Fruit fly (Drosophila melanogaster) whole organism: ENCODE measurements around the gene wake.

Experiments
- CG8478 ChIP-seq: fragments of >200 bp; optimal IDR thresholded peaks from 2 replicates; lab custom pipeline; 2018; ENCODE audit warnings: inconsistent platforms
- Dll ChIP-seq: fragments of >200 bp; optimal IDR thresholded peaks from 2 replicates; lab custom pipeline; 2017
- EcR ChIP-seq, 2 experiments: fragments of >200 bp; optimal IDR thresholded peaks; 2 replicates each; lab custom pipeline; 2017; ENCODE audit warnings: missing biosample characterization in 2 of 2, missing genetic modification characterization in 2 of 2, missing genetic modification reagents in 2 of 2
- pan ChIP-seq: fragments of >200 bp; optimal IDR thresholded peaks from 2 replicates; lab custom pipeline; 2017
- psq ChIP-seq: fragments of >200 bp; optimal IDR thresholded peaks from 2 replicates; lab custom pipeline; 2017
- usp ChIP-seq: fragments of >200 bp; optimal IDR thresholded peaks from 2 replicates; lab custom pipeline; 2017; ENCODE audit warnings: missing biosample characterization, missing genetic modification characterization, mixed read lengths

The wake gene

DNA sequence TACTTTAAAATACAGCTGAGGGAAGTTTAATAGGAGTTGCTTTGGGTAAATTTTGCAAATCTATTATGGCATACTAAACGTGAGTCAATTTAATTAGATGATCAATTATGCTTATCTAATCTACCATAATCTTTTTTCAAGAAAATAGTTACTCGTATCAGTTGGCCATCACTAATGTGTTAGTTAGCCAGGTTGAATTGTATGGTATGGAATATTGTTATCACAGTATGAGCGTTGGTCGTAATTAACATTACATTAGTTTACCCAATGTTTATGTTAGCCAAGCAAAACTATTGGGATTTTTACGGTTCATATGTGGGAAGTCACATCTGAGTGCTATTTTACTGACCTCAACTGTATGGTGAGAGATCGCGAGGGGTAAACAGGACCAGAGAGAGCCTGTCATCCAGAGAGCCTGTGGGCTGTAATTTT, 33.9 kb downstream of the wake start:
- TF ChIP-seq CG8478 (lab: Kevin White, UChicago), result no peak
- TF ChIP-seq psq (lab: Kevin White, UChicago), result no peak
- no peak for TF ChIP-seq pan (lab: Kevin White, UChicago)
- TF ChIP-seq usp, result no peak
- TF ChIP-seq EcR (GFP tag; optimal IDR thresholded peaks at IDR 0.05; lab: Kevin White, UChicago), result no peak
- no peak for TF ChIP-seq Dll

DNA sequence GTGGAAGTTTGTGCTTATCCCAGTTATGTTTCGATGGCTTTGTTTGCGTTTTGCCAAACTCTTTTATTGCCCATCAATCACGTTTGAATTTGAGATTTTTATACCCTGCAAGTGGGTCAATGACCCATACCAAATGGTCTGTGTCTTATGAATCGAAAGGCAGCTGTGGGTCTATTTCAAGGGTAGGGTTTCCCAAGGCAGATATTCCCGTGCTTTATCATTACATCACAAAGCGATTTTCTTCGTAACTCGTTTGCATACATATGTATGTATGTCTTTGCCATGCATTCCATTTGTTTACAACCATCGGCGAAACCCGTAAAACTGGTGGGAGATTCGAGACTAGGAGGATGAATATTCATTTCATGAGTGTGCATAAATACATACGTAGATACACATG, 35.8 kb downstream of the wake start:
- TF ChIP-seq Dll, result no peak
- no peak for TF ChIP-seq pan (lab: Kevin White, UChicago)
- TF ChIP-seq CG8478 (lab: Kevin White, UChicago), result no peak
- TF ChIP-seq usp, result no peak
- TF ChIP-seq EcR (GFP tag; optimal IDR thresholded peaks at IDR 0.05; lab: Kevin White, UChicago), result no peak
- TF ChIP-seq psq (lab: Kevin White, UChicago), result no peak

DNA sequence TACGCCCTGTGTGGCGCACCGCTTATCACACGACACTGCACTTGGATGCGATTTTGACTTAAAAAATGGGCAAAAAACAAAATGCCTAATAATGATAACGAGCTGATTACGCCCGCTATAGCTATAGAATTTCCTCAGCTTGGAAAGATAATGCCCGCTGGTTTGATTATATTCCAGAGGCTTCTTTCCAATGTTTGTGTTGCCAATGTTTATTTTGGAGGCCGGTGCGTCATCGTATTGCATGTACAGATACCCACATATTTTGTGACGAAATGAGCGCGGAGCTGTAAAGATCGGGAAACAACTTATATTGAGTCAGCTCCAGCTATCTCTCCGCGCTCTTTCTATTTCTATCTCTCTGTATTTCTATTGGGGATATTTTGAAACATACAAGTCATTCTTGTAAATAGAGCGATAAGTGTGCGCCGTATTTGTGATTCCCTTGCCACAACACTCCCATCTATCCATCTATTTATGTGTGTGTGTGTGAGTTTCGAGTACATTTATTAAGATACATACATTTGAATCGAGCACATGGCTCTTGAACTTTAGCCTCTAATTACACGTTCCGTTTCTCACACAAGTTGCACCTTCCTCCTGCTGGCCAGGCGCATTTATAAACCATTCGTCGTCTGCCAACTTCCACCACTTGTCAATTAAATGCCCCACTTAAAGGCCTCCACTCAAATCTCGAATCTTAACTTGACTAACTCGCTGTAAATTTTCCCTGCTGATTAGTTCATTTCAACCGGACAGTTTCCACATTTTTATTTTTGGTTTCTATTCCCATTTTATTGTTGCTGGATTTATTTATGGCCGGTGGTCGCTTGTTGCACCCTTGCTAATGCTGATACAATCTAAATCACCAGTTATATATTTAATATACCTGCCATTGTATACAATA, 44.7 kb downstream of the wake start:
- TF ChIP-seq pan (lab: Kevin White, UChicago) (no peak), CG8478 (lab: Kevin White, UChicago) (no peak)

DNA sequence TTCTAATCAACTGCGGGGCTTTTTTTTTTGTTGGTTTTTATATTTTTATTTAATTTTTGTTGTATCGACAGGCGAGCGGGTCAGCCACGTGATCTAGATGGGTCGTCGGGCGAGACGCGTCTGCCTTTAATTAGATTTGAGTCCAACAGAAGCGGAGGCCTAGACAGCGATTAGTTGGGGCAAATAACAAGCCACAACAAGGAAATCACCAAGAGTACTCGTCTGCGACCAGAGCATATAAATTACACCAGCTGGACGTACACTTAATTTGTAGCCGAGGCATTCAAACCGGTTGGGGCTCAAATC, 45.3 kb downstream of the wake start:
- TF ChIP-seq usp (no peak), Dll (no peak), pan (lab: Kevin White, UChicago) (no peak), psq (lab: Kevin White, UChicago) (no peak), CG8478 (lab: Kevin White, UChicago) (no peak), EcR (GFP tag; optimal IDR thresholded peaks at IDR 0.05; lab: Kevin White, UChicago) (no peak)

DNA sequence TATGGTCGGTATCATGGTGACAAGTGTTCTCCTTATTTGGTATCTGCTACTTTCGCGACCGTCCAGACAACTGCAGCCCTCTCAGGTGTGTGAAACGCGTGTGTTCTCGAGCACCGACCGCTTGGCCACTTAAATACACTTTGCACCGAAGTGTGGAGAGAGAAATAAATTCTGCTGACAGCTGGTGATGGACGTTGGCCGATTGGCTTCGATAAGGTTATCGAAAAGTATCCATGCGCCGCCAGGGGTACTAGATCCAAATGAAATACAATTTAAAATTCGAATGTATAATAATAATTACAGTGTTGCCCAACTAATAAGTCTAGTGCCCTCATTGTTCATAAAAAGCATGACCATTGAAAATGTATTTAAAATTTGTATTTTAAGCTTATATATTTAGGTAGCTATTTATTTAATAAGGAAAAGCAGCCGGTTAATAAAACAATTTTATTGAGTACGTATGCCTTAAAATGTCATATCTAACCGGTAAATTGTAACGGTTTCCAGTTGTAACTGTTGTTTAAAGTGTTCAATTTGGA, 46.8 kb downstream of the wake start, which contains the start of the genes Gclm and CG17625:
Gclm (minus strand) TSS at position 175 of the 539 bp plus-strand sequence.
CG17625 (plus strand) TSS at position 514 of the 539 bp plus-strand sequence.
- TF ChIP-seq CG8478 (lab: Kevin White, UChicago) (no peak), Dll (no peak), EcR (GFP tag; optimal IDR thresholded peaks at IDR 0.05; lab: Kevin White, UChicago) (no peak), psq (lab: Kevin White, UChicago) (no peak), usp (no peak), pan (lab: Kevin White, UChicago) (no peak)

DNA sequence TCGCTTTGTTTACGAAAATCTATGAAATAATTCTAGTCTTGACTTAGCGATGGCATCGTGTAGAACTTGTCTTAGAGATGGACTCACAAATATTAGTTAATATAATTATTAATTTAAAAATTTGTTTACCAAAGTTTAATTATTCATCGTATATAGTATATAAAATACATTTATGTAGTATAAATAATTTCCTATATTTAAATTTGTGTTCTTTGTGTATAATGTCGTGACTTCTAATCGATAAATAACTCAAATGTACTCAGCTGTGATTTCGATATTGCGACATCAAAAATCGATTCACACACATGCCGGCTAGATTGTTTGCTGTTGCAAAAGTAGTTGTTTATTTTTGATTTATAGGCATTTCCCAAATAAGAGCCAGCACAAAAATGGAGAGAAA, 50.7 kb downstream of the wake start, which contains the start of the genes wfs1 and Nup133:
wfs1 (minus strand) TSS at position 70 of the 400 bp plus-strand sequence.
Nup133 (plus strand) TSS at position 297 of the 400 bp plus-strand sequence.
- no peak for TF ChIP-seq Dll
- TF ChIP-seq psq (lab: Kevin White, UChicago), result no peak
- TF ChIP-seq usp, result no peak
- no peak for TF ChIP-seq CG8478 (lab: Kevin White, UChicago)
- no peak for TF ChIP-seq EcR (GFP tag; optimal IDR thresholded peaks at IDR 0.05; lab: Kevin White, UChicago)
- no peak for TF ChIP-seq pan (lab: Kevin White, UChicago)

DNA sequence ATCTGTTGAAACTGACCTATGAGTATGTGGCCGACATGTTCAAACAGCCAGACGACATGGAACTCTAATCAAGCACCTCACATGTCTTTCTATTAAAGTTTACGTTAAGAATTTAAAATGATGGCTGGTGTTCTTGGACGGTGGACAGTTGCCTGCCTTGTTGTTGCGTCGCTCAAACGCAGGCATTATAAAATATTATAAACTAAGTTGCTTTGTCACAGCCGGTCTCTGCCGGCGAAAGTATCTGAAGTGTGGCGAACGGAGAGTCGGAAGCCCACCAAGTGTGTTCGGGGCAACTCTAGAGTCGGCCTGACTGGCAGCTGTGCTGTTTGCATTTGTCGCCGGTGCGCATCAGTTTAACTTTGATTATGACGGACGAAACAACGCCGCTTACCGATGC, 55.1 kb downstream of the wake start, which contains the start of gene cd:
cd (plus strand) TSS at position 301 of the 400 bp plus-strand sequence.
- TF ChIP-seq CG8478 (lab: Kevin White, UChicago) (no peak), EcR (GFP tag; optimal IDR thresholded peaks at IDR 0.05; lab: Kevin White, UChicago) (no peak), pan (lab: Kevin White, UChicago) (no peak), psq (lab: Kevin White, UChicago) (no peak), usp (no peak), Dll (no peak)

DNA sequence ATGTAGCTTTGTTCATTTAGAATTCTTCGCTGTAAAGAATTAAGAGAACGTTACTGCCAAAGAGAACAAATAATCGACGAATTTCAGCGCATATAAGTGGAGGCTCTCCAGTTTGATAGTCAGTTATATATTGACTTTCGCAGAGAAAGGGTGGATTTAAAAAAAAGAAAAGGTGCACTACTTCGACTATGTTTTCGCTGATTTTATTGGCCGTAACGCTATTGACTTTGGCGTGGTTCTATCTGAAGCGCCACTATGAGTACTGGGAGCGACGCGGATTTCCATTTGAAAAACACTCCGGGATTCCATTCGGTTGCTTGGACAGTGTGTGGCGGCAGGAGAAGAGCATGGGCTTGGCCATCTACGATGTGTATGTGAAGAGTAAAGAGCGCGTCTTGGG, 58.6 kb downstream of the wake start, which contains the start of gene Cyp6d4:
Cyp6d4 (plus strand) TSS at position 112 of the 400 bp plus-strand sequence.
- TF ChIP-seq Dll (no peak), EcR (GFP tag; optimal IDR thresholded peaks at IDR 0.05; lab: Kevin White, UChicago) (no peak), CG8478 (lab: Kevin White, UChicago) (no peak), psq (lab: Kevin White, UChicago) (no peak), usp (no peak), pan (lab: Kevin White, UChicago) (no peak)

DNA sequence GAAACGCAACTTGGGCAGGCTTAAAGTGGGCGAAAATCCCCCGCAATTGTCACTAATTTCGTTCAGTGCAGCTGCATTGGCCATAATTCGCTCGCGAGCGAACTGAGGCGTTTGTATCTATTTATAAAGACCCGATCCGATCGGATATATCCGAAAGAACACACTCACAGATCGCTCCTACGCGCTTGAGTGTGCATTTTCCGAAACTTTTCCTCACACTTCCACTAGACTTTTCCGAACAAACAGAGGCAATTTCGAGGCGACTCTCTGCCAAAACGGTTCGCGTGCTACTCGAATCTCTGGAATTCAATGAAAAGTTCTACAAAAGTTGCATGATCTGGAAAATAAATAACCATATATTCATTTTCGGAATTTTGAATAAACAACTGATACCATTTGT, 62.2 kb downstream of the wake start, which contains the start of the genes CG6972 and CCAP:
CG6972 (plus strand) TSS at position 215 of the 400 bp plus-strand sequence.
CCAP (minus strand) TSS at position 292 of the 400 bp plus-strand sequence.
- TF ChIP-seq usp (no peak), psq (lab: Kevin White, UChicago) (no peak), pan (lab: Kevin White, UChicago) (no peak), Dll (no peak), EcR (GFP tag; optimal IDR thresholded peaks at IDR 0.05; lab: Kevin White, UChicago) (no peak), CG8478 (lab: Kevin White, UChicago) (no peak)

DNA sequence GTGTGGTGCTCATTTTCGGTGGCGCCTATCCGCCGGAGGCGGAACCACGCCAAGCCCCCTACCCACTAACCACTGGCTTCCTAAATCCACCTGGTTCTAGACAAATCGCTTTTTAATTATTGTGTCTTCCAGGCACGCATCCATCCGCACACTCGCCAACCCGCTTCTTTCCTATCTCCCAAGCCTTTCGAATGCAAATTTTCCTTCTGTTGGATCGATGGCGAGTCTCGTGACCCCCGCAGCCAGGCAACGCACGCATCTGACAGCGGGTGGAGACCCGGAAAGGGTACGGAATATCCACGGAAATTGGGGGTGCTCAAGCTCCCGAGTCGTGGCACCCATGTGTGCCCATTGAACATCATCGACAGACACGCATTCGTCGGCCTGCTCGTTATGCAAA, 67.6 kb downstream of the wake start, which contains the start of gene CG13842:
CG13842 (minus strand) TSS at position 101 of the 400 bp plus-strand sequence.
- TF ChIP-seq psq (lab: Kevin White, UChicago) (no peak), pan (lab: Kevin White, UChicago) (no peak), EcR (GFP tag; optimal IDR thresholded peaks at IDR 0.05; lab: Kevin White, UChicago) (no peak), usp (no peak), Dll (no peak), CG8478 (lab: Kevin White, UChicago) (no peak)

DNA sequence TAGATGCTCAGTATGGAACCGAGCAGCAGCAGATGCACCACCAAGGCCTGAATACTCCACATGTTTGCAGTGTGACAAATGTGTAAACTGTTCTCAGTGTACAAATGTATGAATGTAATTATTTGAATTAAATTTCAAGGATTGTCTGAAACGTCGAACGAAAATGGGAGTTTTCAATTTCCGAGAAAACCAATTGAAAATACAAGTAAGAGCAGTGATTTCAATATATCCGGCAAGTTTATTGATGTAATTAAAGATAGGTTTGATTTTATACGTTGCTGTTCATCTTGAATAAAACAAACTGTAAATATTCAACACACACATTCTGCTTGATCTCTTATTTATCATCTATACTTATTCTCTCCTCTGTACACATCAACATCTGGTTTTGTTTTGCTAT, 71.1 kb downstream of the wake start, which contains the start of gene CG4907:
CG4907 (minus strand) TSS at position 101 of the 400 bp plus-strand sequence.
- no peak for TF ChIP-seq psq (lab: Kevin White, UChicago)
- TF ChIP-seq pan (lab: Kevin White, UChicago), result no peak
- no peak for TF ChIP-seq Dll
- no peak for TF ChIP-seq usp
- TF ChIP-seq EcR (GFP tag; optimal IDR thresholded peaks at IDR 0.05; lab: Kevin White, UChicago), result no peak
- TF ChIP-seq CG8478 (lab: Kevin White, UChicago), result no peak
